Fruit fly (Drosophila melanogaster) whole organism, prepupa: Measurements from ENCODE around the gene Sgs5.

Experiments used
- CG11294 ChIP-seq: fragments of 200-800 bp; sonication (Bioruptor generic); IDR thresholded peaks from 2 replicates; pipeline ENCODE4 v1.3.6; 2022; ENCODE audit warnings: missing biosample characterization, missing genetic modification characterization
- Smox ChIP-seq: fragments of 200-800 bp; sonication (Bioruptor generic); optimal IDR thresholded peaks from 3 replicates; lab custom pipeline; 2016; ENCODE audit warnings: missing biosample characterization, missing genetic modification characterization
- Sox102F ChIP-seq: fragments of 200-800 bp; sonication (Bioruptor generic); optimal IDR thresholded peaks from 2 replicates; lab custom pipeline; 2016; ENCODE audit warnings: missing biosample characterization, mild to moderate bottlenecking, missing genetic modification characterization
- Sox15 ChIP-seq: fragments of 200-800 bp; sonication (Bioruptor generic); optimal IDR thresholded peaks from 3 replicates; lab custom pipeline; 2016; ENCODE audit warnings: missing biosample characterization, missing genetic modification characterization
- cyc ChIP-seq: fragments of 200-800 bp; sonication (Bioruptor generic); optimal IDR thresholded peaks from 3 replicates; lab custom pipeline; 2016; ENCODE audit warnings: missing biosample characterization, missing genetic modification characterization
- dsx ChIP-seq: fragments of 200-800 bp; optimal IDR thresholded peaks from 3 replicates; lab custom pipeline; 2019; ENCODE audit warnings: missing biosample characterization, mild to moderate bottlenecking, missing genetic modification characterization, moderate library complexity; ENCODE audit not compliant: poor library complexity, severe bottlenecking
- salr ChIP-seq, 2 experiments: fragments of 200-800 bp; sonication (Bioruptor generic); optimal IDR thresholded peaks; 3 replicates each; lab custom pipeline; 2016 to 2018; ENCODE audit warnings: missing biosample characterization in 2 of 2, missing genetic modification characterization in 2 of 2, mild to moderate bottlenecking in 1 of 2
- vri ChIP-seq: fragments of 200-800 bp; sonication (Bioruptor generic); optimal IDR thresholded peaks from 3 replicates; lab custom pipeline; 2016; ENCODE audit warnings: missing biosample characterization, mild to moderate bottlenecking, missing genetic modification characterization

dm6 chr3R:17609059-17609458 lies 13.9 kb downstream of the Sgs5 start, which contains the start of gene CG14329:
- TF ChIP-seq cyc (GFP tag; lab: Kevin White, UChicago) (no peak), dsx (no peak), vri (GFP tag; lab: Kevin White, UChicago) (no peak), Sox15 (GFP tag; lab: Kevin White, UChicago) (no peak), Smox (GFP tag; lab: Kevin White, UChicago) (no peak), CG11294 (no peak), salr (GFP tag; optimal IDR thresholded peaks at IDR 0.05; lab: Kevin White, UChicago) (no peak), Sox102F (no peak)
